Worm (Caenorhabditis elegans) whole organism, L2 larva: ENCODE results near the gene D2096.10.

Source experiments
- F13H6.1 ChIP-seq: sonication (generic microtip); optimal IDR thresholded peaks from 2 replicates; lab custom pipeline; 2016; ENCODE audit warnings: missing genetic modification characterization, missing compliant biosample characterization
- elt-3 ChIP-seq: sonication (generic microtip); optimal IDR thresholded peaks from 2 replicates; lab custom pipeline; 2017; ENCODE audit warnings: missing biosample characterization, missing genetic modification characterization
- nhr-25 ChIP-seq: fragments of 150-350 bp; sonication (generic microtip); optimal IDR thresholded peaks from 3 replicates; lab custom pipeline; 2014; ENCODE audit warnings: missing biosample characterization, missing genetic modification characterization

ce11 chrIV:8432709-8433108, 43.7 kb upstream of the D2096.10 start, which contains the start of the genes T26A8.4 and pdtf-1:
- peak; percentile 88 for TF ChIP-seq F13H6.1 (tag; lab: Kevin White, UChicago)
- peak; percentile 96 for TF ChIP-seq nhr-25 (tag; lab: Kevin White, UChicago)
- no peak for TF ChIP-seq elt-3 (tag; lab: Kevin White, UChicago)
